Worm (Caenorhabditis elegans): ENCODE results near the gene C10B5.1.

The C10B5.1 gene

ce11 chrV:8607353-8607850 lies 26.3 kb downstream of the C10B5.1 start, which contains the start of gene smk-1 (continued):
- TF ChIP-seq lin-14 (GFP tag; optimal IDR thresholded peaks at IDR 0.05): peak; percentile 67
- peak; percentile 85 for TF ChIP-seq blmp-1 (tag; optimal IDR thresholded peaks at IDR 0.05)
- no peak for TF ChIP-seq dpl-1 (GFP tag; optimal IDR thresholded peaks at IDR 0.05)
- TF ChIP-seq efl-1 (optimal IDR thresholded peaks at IDR 0.05): no peak
- no peak for TF ChIP-seq efl-1 (GFP tag; optimal IDR thresholded peaks at IDR 0.05 in 1 of 2)
- TF ChIP-seq nhr-47 (tag; optimal IDR thresholded peaks at IDR 0.05): peak; percentile 4
- TF ChIP-seq ama-1 (optimal IDR thresholded peaks at IDR 0.05): no peak
- TF ChIP-seq nhr-11 (tag; optimal IDR thresholded peaks at IDR 0.05): no peak
- TF ChIP-seq fkh-4 (tag; optimal IDR thresholded peaks at IDR 0.05; ENCODE audit: borderline replicate concordance): no peak
- no peak for TF ChIP-seq ces-1 (GFP tag; optimal IDR thresholded peaks at IDR 0.05)
- no peak for TF ChIP-seq fkh-10 (GFP tag; optimal IDR thresholded peaks at IDR 0.05)
- TF ChIP-seq pax-3 (tag; optimal IDR thresholded peaks at IDR 0.05): no peak
- no peak for TF ChIP-seq aly-2 (tag; optimal IDR thresholded peaks at IDR 0.05)
- no peak for TF ChIP-seq lin-39 (tag; optimal IDR thresholded peaks at IDR 0.05)
- no peak for TF ChIP-seq ceh-90 (tag; optimal IDR thresholded peaks at IDR 0.05)
- TF ChIP-seq mab-9 (GFP tag; IDR thresholded peaks at IDR 0.05): no peak
- no peak for TF ChIP-seq elt-2 (tag; optimal IDR thresholded peaks at IDR 0.05)
- TF ChIP-seq ets-5 (GFP tag; IDR thresholded peaks at IDR 0.05): no peak
- TF ChIP-seq Y116A8C.19 (tag; optimal IDR thresholded peaks at IDR 0.05; ENCODE audit: borderline replicate concordance): no peak
- no peak for TF ChIP-seq aha-1 (tag; optimal IDR thresholded peaks at IDR 0.05)
- TF ChIP-seq nhr-77 (tag; optimal IDR thresholded peaks at IDR 0.05): no peak
- TF ChIP-seq lin-13 (GFP tag; optimal IDR thresholded peaks at IDR 0.05): no peak
- TF ChIP-seq lir-3 (tag; optimal IDR thresholded peaks at IDR 0.05; ENCODE audit: poor library complexity): no peak
- TF ChIP-seq sox-4 (tag; optimal IDR thresholded peaks at IDR 0.05): no peak
- no peak for TF ChIP-seq nhr-76 (tag; optimal IDR thresholded peaks at IDR 0.05)
- no peak for TF ChIP-seq lin-15B (tag; optimal IDR thresholded peaks at IDR 0.05)
- TF ChIP-seq unc-130 (tag; optimal IDR thresholded peaks at IDR 0.05): no peak
- TF ChIP-seq xbp-1 (tag; optimal IDR thresholded peaks at IDR 0.05): no peak
- peak; percentile 34 for TF ChIP-seq mep-1 (tag; optimal IDR thresholded peaks at IDR 0.05)
- TF ChIP-seq nhr-90 (tag; optimal IDR thresholded peaks at IDR 0.05; ENCODE audit: poor library complexity): peak; percentile 23
- peak in 3 of 6 experiments; percentile 9 to 79 (median 12) for TF ChIP-seq elt-3 (tag; optimal IDR thresholded peaks at IDR 0.05)

- no peak for TF ChIP-seq lin-15B (tag; optimal IDR thresholded peaks at IDR 0.05)
- TF ChIP-seq efl-1 (optimal IDR thresholded peaks at IDR 0.05): no peak
- TF ChIP-seq efl-1 (GFP tag; optimal IDR thresholded peaks at IDR 0.05 in 1 of 2): peak in 1 of 2 experiments; percentile 50
Measured at ce11 chrV:8608483-8608882, 27.4 kb downstream of the C10B5.1 start.

- TF ChIP-seq zip-4 (GFP tag; optimal IDR thresholded peaks at IDR 0.05): no peak
- no peak for TF ChIP-seq dpl-1 (GFP tag; optimal IDR thresholded peaks at IDR 0.05)
- TF ChIP-seq ceh-82 (tag; optimal IDR thresholded peaks at IDR 0.05): peak in 1 of 3 experiments; percentile 21
- TF ChIP-seq lsy-2 (tag; optimal IDR thresholded peaks at IDR 0.05): peak in 1 of 2 experiments; percentile 22
- TF ChIP-seq ama-1 (optimal IDR thresholded peaks at IDR 0.05): no peak
- no peak for TF ChIP-seq unc-62 (GFP tag; optimal IDR thresholded peaks at IDR 0.05)
- no peak for TF ChIP-seq tlp-1 (tag; optimal IDR thresholded peaks at IDR 0.05)
- TF ChIP-seq mdl-1 (tag; optimal IDR thresholded peaks at IDR 0.05): peak in 1 of 2 experiments; percentile 21
- TF ChIP-seq vab-15 (tag; optimal IDR thresholded peaks at IDR 0.05): no peak
- TF ChIP-seq grh-1 (GFP tag; IDR thresholded peaks at IDR 0.05): no peak
- TF ChIP-seq blmp-1 (tag; optimal IDR thresholded peaks at IDR 0.05): peak; percentile 13
- TF ChIP-seq nhr-71 (tag; optimal IDR thresholded peaks at IDR 0.05): peak; percentile 0
- no peak for TF ChIP-seq fos-1 (tag; optimal IDR thresholded peaks at IDR 0.05)
- TF ChIP-seq lin-14 (GFP tag; optimal IDR thresholded peaks at IDR 0.05): peak; percentile 79
- no peak for TF ChIP-seq rnt-1 (tag; optimal IDR thresholded peaks at IDR 0.05)
- TF ChIP-seq xbp-1 (tag; optimal IDR thresholded peaks at IDR 0.05): peak; percentile 7
- TF ChIP-seq fkh-8 (tag; optimal IDR thresholded peaks at IDR 0.05): peak; percentile 42
- TF ChIP-seq nhr-47 (tag; optimal IDR thresholded peaks at IDR 0.05): peak; percentile 19
Measured at ce11 chrV:8609776-8610529, 28.9 kb downstream of the C10B5.1 start.

Data from whole organism, L1 larva.